Fruit fly (Drosophila melanogaster): ENCODE results near the gene nkd.
A peak's percentile ranks its signal among the peaks of the same experiment; 100 is the strongest.

dm6 chr3L:19086364-19087200 is 41.3 kb upstream of the nkd start, which contains the start of gene Mkp3:
- TF ChIP-seq EcR (GFP tag; optimal IDR thresholded peaks at IDR 0.05), result no peak
- TF ChIP-seq psq (optimal IDR thresholded peaks at IDR 0.05), result no peak
- no peak for TF ChIP-seq pan (optimal IDR thresholded peaks at IDR 0.05)
- TF ChIP-seq Dll (optimal IDR thresholded peaks at IDR 0.05), result peak; percentile 73
- TF ChIP-seq CG8478 (optimal IDR thresholded peaks at IDR 0.05), result no peak
- no peak for TF ChIP-seq usp (GFP tag; optimal IDR thresholded peaks at IDR 0.05)
